Worm (Caenorhabditis elegans) whole organism, young adult: ENCODE results near the gene nlp-80.

Experiments used
- aptf-2 ChIP-seq: fragments of 200-800 bp; sonication (Bioruptor generic); conservative IDR thresholded peaks from 2 replicates; pipeline ENCODE4 v1.3.6; 2022; ENCODE audit warnings: missing genetic modification reagents, missing genetic modification characterization, missing compliant biosample characterization
- athp-1 ChIP-seq: sonication (generic microtip); optimal IDR thresholded peaks from 2 replicates; lab custom pipeline; 2017; ENCODE audit warnings: mild to moderate bottlenecking, missing genetic modification characterization, missing compliant biosample characterization
- cebp-1 ChIP-seq, 2 experiments: fragments of 200-800 bp in 1 of 2; sonication (Bioruptor generic) in 1 of 2; sonication (generic microtip) in 1 of 2; IDR thresholded peaks in 1 of 2; optimal IDR thresholded peaks in 1 of 2; 2 replicates each; pipeline versions ENCODE4 v1.3.6 to Lab custom; 2017 to 2022; ENCODE audit warnings: missing compliant biosample characterization in 2 of 2, missing genetic modification characterization in 2 of 2, mild to moderate bottlenecking in 1 of 2, missing genetic modification reagents in 1 of 2, moderate library complexity in 1 of 2
- dpff-1 ChIP-seq: sonication (generic microtip); optimal IDR thresholded peaks from 2 replicates; lab custom pipeline; 2017; ENCODE audit warnings: mild to moderate bottlenecking, missing genetic modification characterization, missing compliant biosample characterization
- egl-18 ChIP-seq: fragments of 200-800 bp; sonication (Bioruptor generic); IDR thresholded peaks from 2 replicates; pipeline ENCODE4 v1.3.6; 2022; ENCODE audit warnings: missing genetic modification reagents, missing genetic modification characterization, missing compliant biosample characterization
- lin-26 ChIP-seq: fragments of 200-800 bp; sonication (Bioruptor generic); IDR thresholded peaks from 2 replicates; pipeline ENCODE4 v1.3.6; 2022; ENCODE audit warnings: missing genetic modification reagents, missing genetic modification characterization, missing compliant biosample characterization
- madf-10 ChIP-seq: sonication (generic microtip); optimal IDR thresholded peaks from 2 replicates; lab custom pipeline; 2016; ENCODE audit warnings: mild to moderate bottlenecking, missing genetic modification characterization, missing compliant biosample characterization
- snpc-4 ChIP-seq, 5 experiments: fragments of 150-350 bp in 1 of 5; sonication (generic microtip) in 4 of 5; optimal IDR thresholded peaks; 2 replicates each; lab custom pipeline; 2014 to 2018; ENCODE audit warnings: missing genetic modification characterization in 5 of 5, missing biosample characterization in 3 of 5, antibody characterized with exemption in 2 of 5, mild to moderate bottlenecking in 2 of 5, missing compliant biosample characterization in 2 of 5, missing genotype in 2 of 5, moderate library complexity in 2 of 5, missing genetic modification reagents in 1 of 5

ce11 chrV:11093163-11094091 lies 28.0 kb upstream of the nlp-80 start, which contains the start of gene lact-8:
- TF ChIP-seq dpff-1 (tag; lab: Kevin White, UChicago) (no peak), lin-26 (GFP tag; lab: Robert Waterston, UW) (no peak), athp-1 (no peak), madf-10 (tag; lab: Kevin White, UChicago) (no peak), snpc-4 (GFP tag; optimal IDR thresholded peaks at IDR 0.05; lab: Kevin White, UChicago) (no peak), snpc-4 (tag; optimal IDR thresholded peaks at IDR 0.05; lab: Kevin White, UChicago) (no peak), aptf-2 (GFP tag; lab: Robert Waterston, UW) (no peak), egl-18 (GFP tag; lab: Robert Waterston, UW) (no peak), cebp-1 (GFP tag; IDR thresholded peaks at IDR 0.05; lab: Robert Waterston, UW) (no peak), cebp-1 (tag; optimal IDR thresholded peaks at IDR 0.05; lab: Kevin White, UChicago) (no peak)
